Worm (Caenorhabditis elegans): ENCODE results near the gene srx-50.

DNA sequence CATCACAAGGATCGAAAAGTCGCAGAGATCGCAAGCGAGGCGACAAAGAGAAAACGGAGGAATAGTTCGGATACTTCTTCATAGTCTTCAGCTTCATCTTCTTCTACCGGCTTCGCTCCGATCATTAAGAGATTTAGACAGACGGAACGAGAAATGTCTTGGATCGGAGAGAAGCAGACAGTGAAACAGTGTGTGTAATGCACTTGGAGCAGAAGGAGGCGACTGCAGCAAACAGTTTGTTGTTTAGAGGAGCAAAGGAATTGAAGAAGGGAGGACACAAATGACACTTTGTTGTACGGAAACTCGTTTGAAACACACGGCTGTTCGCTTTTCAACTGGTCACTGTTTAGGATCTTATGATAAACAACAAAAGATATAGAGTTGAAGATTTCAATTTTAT, 41.6 kb downstream of the srx-50 start:
- TF ChIP-seq pag-3 (tag; optimal IDR thresholded peaks at IDR 0.05; ENCODE audit: borderline replicate concordance, insufficient read depth) (no peak), fos-1 (tag; optimal IDR thresholded peaks at IDR 0.05) (no peak), fkh-8 (tag; optimal IDR thresholded peaks at IDR 0.05) (no peak), elt-3 (tag; optimal IDR thresholded peaks at IDR 0.05) (no peak), swsn-7 (tag; optimal IDR thresholded peaks at IDR 0.05) (no peak), nhr-12 (tag; optimal IDR thresholded peaks at IDR 0.05) (no peak), mdl-1 (tag; optimal IDR thresholded peaks at IDR 0.05) (no peak), snu-23 (GFP tag; optimal IDR thresholded peaks at IDR 0.05) (peak; percentile 28), ama-1 (optimal IDR thresholded peaks at IDR 0.05) (no peak)

All from whole organism, L1 larva.